Fruit fly (Drosophila melanogaster) whole organism, embryonic: ENCODE data around the gene JIL-1.

ENCODE experiments used
- Bteb2 ChIP-seq: fragments of 200-800 bp; sonication (Bioruptor generic); optimal IDR thresholded peaks from 2 replicates; lab custom pipeline; 2016; ENCODE audit warnings: missing biosample characterization, missing genetic modification characterization
- CG10274 ChIP-seq: fragments of 200-800 bp; sonication (Bioruptor generic); optimal IDR thresholded peaks from 3 replicates; lab custom pipeline; 2017; ENCODE audit warnings: missing biosample characterization, mild to moderate bottlenecking, missing genetic modification characterization
- CG10979 ChIP-seq: fragments of 200-800 bp; sonication (Bioruptor generic); optimal IDR thresholded peaks from 2 replicates; lab custom pipeline; 2018; ENCODE audit warnings: missing biosample characterization, mild to moderate bottlenecking, missing genetic modification characterization, moderate library complexity
- CG11695 ChIP-seq: fragments of 200-800 bp; sonication (Bioruptor generic); IDR thresholded peaks from 3 replicates; pipeline ENCODE4 v1.3.6; 2022; ENCODE audit warnings: missing biosample characterization, missing genetic modification characterization
- CG14050 ChIP-seq: fragments of 200-800 bp; sonication (Bioruptor generic); IDR thresholded peaks from 3 replicates; pipeline ENCODE4 v1.3.6; 2022; ENCODE audit warnings: missing biosample characterization, missing genetic modification characterization
- CG15479 ChIP-seq: fragments of 200-800 bp; sonication (Bioruptor generic); optimal IDR thresholded peaks from 3 replicates; lab custom pipeline; 2019; ENCODE audit warnings: missing biosample characterization, mild to moderate bottlenecking, missing genetic modification characterization, moderate library complexity
- CG15696 ChIP-seq: fragments of 200-800 bp; sonication (Bioruptor generic); optimal IDR thresholded peaks from 2 replicates; lab custom pipeline; 2019; ENCODE audit warnings: missing biosample characterization, mild to moderate bottlenecking, missing genetic modification characterization, moderate library complexity
- CG17186 ChIP-seq: fragments of 200-800 bp; sonication (Bioruptor generic); optimal IDR thresholded peaks from 3 replicates; lab custom pipeline; 2017; ENCODE audit warnings: missing biosample characterization, missing genetic modification reagents, missing genetic modification characterization
- CG17359 ChIP-seq: fragments of 200-800 bp; sonication (Bioruptor generic); optimal IDR thresholded peaks from 3 replicates; lab custom pipeline; 2018; ENCODE audit warnings: missing biosample characterization, mild to moderate bottlenecking, missing genetic modification characterization, moderate library complexity
- CG17612 ChIP-seq: fragments of 200-800 bp; sonication (Bioruptor generic); IDR thresholded peaks from 2 replicates; pipeline ENCODE4 v1.3.6; 2022; ENCODE audit warnings: missing biosample characterization, missing genetic modification characterization
- CG2116 ChIP-seq: fragments of 200-800 bp; sonication (Bioruptor generic); optimal IDR thresholded peaks from 3 replicates; lab custom pipeline; 2018; ENCODE audit warnings: missing biosample characterization, mild to moderate bottlenecking, missing genetic modification characterization
- CG30431 ChIP-seq: fragments of 200-800 bp; sonication (Bioruptor generic); optimal IDR thresholded peaks from 2 replicates; lab custom pipeline; 2017; ENCODE audit warnings: missing biosample characterization, missing genetic modification characterization
- CG32767 ChIP-seq: fragments of 200-800 bp; sonication (Bioruptor generic); IDR thresholded peaks from 2 replicates; pipeline ENCODE4 v1.3.6; 2022; ENCODE audit warnings: missing biosample characterization, missing genetic modification characterization
- CG33213 ChIP-seq: fragments of 200-800 bp; sonication (Bioruptor generic); optimal IDR thresholded peaks from 3 replicates; lab custom pipeline; 2016; ENCODE audit warnings: missing biosample characterization, missing genetic modification characterization
- CG3847 ChIP-seq: fragments of 200-800 bp; sonication (Bioruptor generic); IDR thresholded peaks from 2 replicates; pipeline ENCODE4 v1.3.6; 2022; ENCODE audit warnings: missing biosample characterization, missing genetic modification characterization
- CG42726 ChIP-seq: fragments of 200-800 bp; sonication (Bioruptor generic); IDR thresholded peaks from 2 replicates; pipeline ENCODE4 v1.3.6; 2022; ENCODE audit warnings: missing biosample characterization, missing genetic modification characterization; ENCODE audit not compliant: partially characterized antibody
- CG4617 ChIP-seq: fragments of 200-800 bp; sonication (Bioruptor generic); optimal IDR thresholded peaks from 3 replicates; lab custom pipeline; 2016; ENCODE audit warnings: missing biosample characterization, missing genetic modification characterization, borderline replicate concordance
- CG8478 ChIP-seq: fragments of >200 bp; optimal IDR thresholded peaks from 2 replicates; lab custom pipeline; 2018
- CG8765 ChIP-seq: fragments of 200-800 bp; sonication (Bioruptor generic); IDR thresholded peaks from 2 replicates; pipeline ENCODE4 v1.3.6; 2022; ENCODE audit warnings: missing biosample characterization, missing genetic modification characterization
- ERR ChIP-seq: fragments of 200-800 bp; sonication (Bioruptor generic); optimal IDR thresholded peaks from 2 replicates; lab custom pipeline; 2016; ENCODE audit warnings: missing biosample characterization, missing genetic modification characterization
- Ets65A ChIP-seq: fragments of 200-800 bp; sonication (Bioruptor generic); peaks from one replicate; lab custom pipeline; 2016; ENCODE audit warnings: missing biosample characterization, missing genetic modification characterization
- Fer1 ChIP-seq: fragments of 200-800 bp; sonication (Bioruptor generic); optimal IDR thresholded peaks from 2 replicates; lab custom pipeline; 2017; ENCODE audit warnings: missing biosample characterization, mild to moderate bottlenecking, missing genetic modification characterization
- Fer3 ChIP-seq: fragments of 200-800 bp; sonication (Bioruptor generic); optimal IDR thresholded peaks from 2 replicates; lab custom pipeline; 2018; ENCODE audit warnings: missing biosample characterization, mild to moderate bottlenecking, missing genetic modification characterization, moderate library complexity
- Gug ChIP-seq: fragments of 200-800 bp; sonication (Bioruptor generic); IDR thresholded peaks from 4 replicates; pipeline ENCODE4 v1.3.6; 2022; ENCODE audit warnings: missing biosample characterization, missing genetic modification characterization
- Hr78 ChIP-seq, 2 experiments: fragments of 200-800 bp in 1 of 2; fragments of >200 bp in 1 of 2; sonication (Bioruptor generic) in 1 of 2; optimal IDR thresholded peaks; 2 replicates each; lab custom pipeline; 2017 to 2019; ENCODE audit warnings: missing biosample characterization in 2 of 2, missing genetic modification characterization in 2 of 2, mild to moderate bottlenecking in 1 of 2, moderate library complexity in 1 of 2
- Myb ChIP-seq: fragments of 200-800 bp; sonication (Bioruptor generic); optimal IDR thresholded peaks from 2 replicates; lab custom pipeline; 2016; ENCODE audit warnings: missing biosample characterization, missing genetic modification characterization
- NC2α ChIP-seq: fragments of 200-800 bp; sonication (Bioruptor generic); optimal IDR thresholded peaks from 2 replicates; lab custom pipeline; 2016; ENCODE audit warnings: missing biosample characterization, missing genetic modification characterization
- Neu2 ChIP-seq: fragments of 200-800 bp; sonication (Bioruptor generic); optimal IDR thresholded peaks from 3 replicates; lab custom pipeline; 2016; ENCODE audit warnings: missing biosample characterization, missing genetic modification characterization, borderline replicate concordance
- Opbp ChIP-seq: fragments of 200-800 bp; sonication (Bioruptor generic); IDR thresholded peaks from 3 replicates; pipeline ENCODE4 v1.3.6; 2022; ENCODE audit warnings: missing biosample characterization, missing genetic modification characterization; ENCODE audit not compliant: partially characterized antibody
- Optix ChIP-seq: fragments of 200-800 bp; sonication (Bioruptor generic); IDR thresholded peaks from 3 replicates; pipeline ENCODE4 v1.3.6; 2022; ENCODE audit warnings: missing biosample characterization, missing genetic modification characterization
- Sox100B ChIP-seq: fragments of 200-800 bp; sonication (Bioruptor generic); optimal IDR thresholded peaks from 3 replicates; lab custom pipeline; 2018; ENCODE audit warnings: missing biosample characterization, mild to moderate bottlenecking, missing genetic modification characterization
- Taf1 ChIP-seq: fragments of 200-800 bp; sonication (Bioruptor generic); IDR thresholded peaks from 2 replicates; pipeline ENCODE4 v1.3.6; 2022; ENCODE audit warnings: missing biosample characterization, missing genetic modification characterization
- Trl ChIP-seq, 3 experiments: fragments of >200 bp in 2 of 3; fragments of 200-800 bp in 1 of 3; sonication (Bioruptor generic) in 1 of 3; optimal IDR thresholded peaks; 2 replicates in 1 of 3; 3 replicates in 2 of 3; lab custom pipeline; 2016 to 2017; ENCODE audit warnings: missing biosample characterization in 1 of 3, missing genetic modification characterization in 1 of 3
- ac ChIP-seq: fragments of 200-800 bp; sonication (Bioruptor generic); optimal IDR thresholded peaks from 3 replicates; lab custom pipeline; 2017; ENCODE audit warnings: missing biosample characterization, mild to moderate bottlenecking, missing genetic modification characterization
- aop ChIP-seq: fragments of 200-800 bp; sonication (Bioruptor generic); IDR thresholded peaks from 2 replicates; pipeline ENCODE4 v1.3.6; 2022; ENCODE audit warnings: missing biosample characterization, missing genetic modification characterization
- bcd ChIP-seq: fragments of 200-800 bp; sonication (Bioruptor generic); optimal IDR thresholded peaks from 2 replicates; lab custom pipeline; 2017; ENCODE audit warnings: missing biosample characterization, mild to moderate bottlenecking, missing genetic modification characterization
- chif ChIP-seq, 2 experiments: fragments of 200-800 bp; sonication (Bioruptor generic); optimal IDR thresholded peaks; 3 replicates each; lab custom pipeline; 2016; ENCODE audit warnings: missing biosample characterization in 2 of 2, missing genetic modification characterization in 2 of 2
- chn ChIP-seq: fragments of 200-800 bp; sonication (Bioruptor generic); optimal IDR thresholded peaks from 2 replicates; lab custom pipeline; 2016; ENCODE audit warnings: missing biosample characterization, missing genetic modification characterization
- crp ChIP-seq, 2 experiments: fragments of 200-800 bp; sonication (Bioruptor generic); optimal IDR thresholded peaks; 2 replicates in 1 of 2; 3 replicates in 1 of 2; lab custom pipeline; 2017; ENCODE audit warnings: missing biosample characterization in 2 of 2, missing genetic modification characterization in 2 of 2, mild to moderate bottlenecking in 1 of 2, moderate library complexity in 1 of 2
- emc ChIP-seq: fragments of 200-800 bp; sonication (Bioruptor generic); optimal IDR thresholded peaks from 2 replicates; lab custom pipeline; 2016; ENCODE audit warnings: missing biosample characterization, missing genetic modification characterization
- h ChIP-seq: fragments of >200 bp; optimal IDR thresholded peaks from 2 replicates; lab custom pipeline; 2017
- ham ChIP-seq: fragments of 200-800 bp; sonication (Bioruptor generic); IDR thresholded peaks from 2 replicates; pipeline ENCODE4 v1.3.6; 2022; ENCODE audit warnings: missing biosample characterization, missing genetic modification characterization
- ken ChIP-seq: fragments of 200-800 bp; sonication (Bioruptor generic); IDR thresholded peaks from 3 replicates; pipeline ENCODE4 v1.3.6; 2022; ENCODE audit warnings: missing biosample characterization, missing genetic modification characterization
- nom ChIP-seq: fragments of 200-800 bp; sonication (Bioruptor generic); optimal IDR thresholded peaks from 2 replicates; lab custom pipeline; 2017; ENCODE audit warnings: missing biosample characterization, missing genetic modification characterization, mild to moderate bottlenecking, moderate library complexity, missing genetic modification reagents
- oc ChIP-seq: fragments of 200-800 bp; sonication (Bioruptor generic); optimal IDR thresholded peaks from 2 replicates; lab custom pipeline; 2018; ENCODE audit warnings: missing biosample characterization, mild to moderate bottlenecking, missing genetic modification characterization, moderate library complexity
- org-1 ChIP-seq: fragments of 200-800 bp; sonication (Bioruptor generic); optimal IDR thresholded peaks from 2 replicates; lab custom pipeline; 2017; ENCODE audit warnings: missing biosample characterization, missing genetic modification characterization
- p53 ChIP-seq: fragments of 200-800 bp; sonication (Bioruptor generic); optimal IDR thresholded peaks from 2 replicates; lab custom pipeline; 2016; ENCODE audit warnings: missing biosample characterization, missing genetic modification characterization
- tin ChIP-seq: fragments of 200-800 bp; sonication (Bioruptor generic); optimal IDR thresholded peaks from 3 replicates; lab custom pipeline; 2016; ENCODE audit warnings: missing biosample characterization, missing genetic modification characterization
- vnd ChIP-seq: fragments of 200-800 bp; sonication (Bioruptor generic); IDR thresholded peaks from 3 replicates; pipeline ENCODE4 v1.3.6; 2022; ENCODE audit warnings: missing biosample characterization, missing genetic modification characterization; ENCODE audit not compliant: partially characterized antibody

Gene JIL-1

dm6 chr3L:11118627-11119395 is 25.8 kb upstream of the JIL-1 start (continued):
- TF ChIP-seq ken, result no peak
- TF ChIP-seq CG30431 (GFP tag; lab: Kevin White, UChicago), result no peak
- TF ChIP-seq CG8478, result no peak
- TF ChIP-seq crp (GFP tag; optimal IDR thresholded peaks at IDR 0.05; lab: Kevin White, UChicago), result peak in 1 of 2 experiments; percentile 32
- TF ChIP-seq org-1 (GFP tag; lab: Kevin White, UChicago), result peak; percentile 75
- TF ChIP-seq oc (tag; lab: Kevin White, UChicago), result no peak
- TF ChIP-seq p53, result peak; percentile 64
- no peak for TF ChIP-seq bcd (GFP tag; lab: Kevin White, UChicago)
- TF ChIP-seq CG17612 (GFP tag; lab: Robert Waterston, UW), result no peak
- TF ChIP-seq CG14050 (GFP tag; lab: Robert Waterston, UW), result peak; percentile 48; the same call in 1 of the 3 replicates
- peak; percentile 73 for TF ChIP-seq nom (GFP tag; lab: Kevin White, UChicago)
- no peak for TF ChIP-seq emc (GFP tag; lab: Kevin White, UChicago)
- TF ChIP-seq CG17359 (tag; lab: Kevin White, UChicago), result peak; percentile 73
- peak; percentile 70 for TF ChIP-seq ac (GFP tag; lab: Kevin White, UChicago)
- peak; percentile 72 for TF ChIP-seq Sox100B (GFP tag; lab: Kevin White, UChicago)
- TF ChIP-seq vnd, result no peak
- TF ChIP-seq CG2116 (GFP tag; lab: Kevin White, UChicago), result peak; percentile 54
- TF ChIP-seq Bteb2, result peak; percentile 41
- TF ChIP-seq CG8765 (GFP tag; lab: Robert Waterston, UW), result no peak
- peak; percentile 57; the same call in 1 of the 3 replicates for TF ChIP-seq Optix (GFP tag; lab: Robert Waterston, UW)
- no peak for TF ChIP-seq CG42726 (GFP tag; lab: Robert Waterston, UW)
- TF ChIP-seq Fer3 (tag; lab: Kevin White, UChicago), result peak; percentile 71
- peak; percentile 17 for TF ChIP-seq ERR (GFP tag; lab: Kevin White, UChicago)
- TF ChIP-seq CG3847 (GFP tag; lab: Robert Waterston, UW), result peak; percentile 54
- TF ChIP-seq aop (GFP tag; lab: Robert Waterston, UW), result no peak
- peak; percentile 47 for TF ChIP-seq CG17186 (GFP tag; lab: Kevin White, UChicago)
- TF ChIP-seq CG15696 (tag; lab: Kevin White, UChicago), result peak; percentile 88
- TF ChIP-seq Fer1 (GFP tag; lab: Kevin White, UChicago), result peak; percentile 91
- no peak for TF ChIP-seq tin (GFP tag; lab: Kevin White, UChicago)
- TF ChIP-seq Taf1 (GFP tag; lab: Robert Waterston, UW), result no peak
- peak; percentile 23 to 65 for TF ChIP-seq chif (GFP tag; optimal IDR thresholded peaks at IDR 0.05; lab: Kevin White, UChicago)
- TF ChIP-seq Ets65A (GFP tag; lab: Kevin White, UChicago), result no peak
- 0 out of 3 replicates have a peak, but pooled peaks have one; percentile 26 for TF ChIP-seq Opbp
- peak; percentile 12 for TF ChIP-seq CG4617 (GFP tag; lab: Kevin White, UChicago)
- TF ChIP-seq CG10274 (GFP tag; lab: Kevin White, UChicago), result peak; percentile 12
- TF ChIP-seq h (lab: Kevin White, UChicago), result no peak
- peak; percentile 89 for TF ChIP-seq CG32767 (GFP tag; lab: Robert Waterston, UW)
- peak; percentile 77 to 78 for TF ChIP-seq Trl (optimal IDR thresholded peaks at IDR 0.05; lab: Kevin White, UChicago)
- TF ChIP-seq Trl (GFP tag; optimal IDR thresholded peaks at IDR 0.05; lab: Kevin White, UChicago), result peak; percentile 59
- peak; percentile 26 for TF ChIP-seq CG10979 (tag; lab: Kevin White, UChicago)
- TF ChIP-seq Myb (GFP tag; lab: Kevin White, UChicago), result peak; percentile 37
- TF ChIP-seq ham (GFP tag; lab: Robert Waterston, UW), result no peak
- no peak for TF ChIP-seq chn
- no peak for TF ChIP-seq Hr78 (GFP tag; optimal IDR thresholded peaks at IDR 0.05; lab: Kevin White, UChicago)
- no peak for TF ChIP-seq Neu2 (GFP tag; lab: Kevin White, UChicago)
- TF ChIP-seq CG33213, result peak; percentile 70
- peak; percentile 69 for TF ChIP-seq NC2α (GFP tag; lab: Kevin White, UChicago)
- no peak for TF ChIP-seq Gug
- peak; percentile 86 for TF ChIP-seq CG15479
- peak; percentile 57; the same call in 1 of the 3 replicates for TF ChIP-seq CG11695 (GFP tag; lab: Robert Waterston, UW)
